Fruit fly (Drosophila melanogaster) whole organism, pupa: ENCODE data around the gene nullo.

Experiments
- CG10348 ChIP-seq: fragments of 200-800 bp; sonication (Bioruptor generic); IDR thresholded peaks from 2 replicates; pipeline ENCODE4 v1.3.6; 2022; ENCODE audit warnings: missing biosample characterization, missing genetic modification characterization
- CG12605 ChIP-seq: fragments of 200-800 bp; sonication (Bioruptor generic); IDR thresholded peaks from 2 replicates; pipeline ENCODE4 v1.3.6; 2022; ENCODE audit warnings: missing biosample characterization, missing genetic modification characterization
- CG13204 ChIP-seq: fragments of 200-800 bp; sonication (Bioruptor generic); optimal IDR thresholded peaks from 2 replicates; lab custom pipeline; 2018; ENCODE audit warnings: missing biosample characterization, mild to moderate bottlenecking, missing genetic modification characterization, moderate library complexity
- CG14655 ChIP-seq: fragments of 200-800 bp; sonication (Bioruptor generic); optimal IDR thresholded peaks from 3 replicates; lab custom pipeline; 2017; ENCODE audit warnings: mild to moderate bottlenecking, missing biosample characterization, missing genetic modification reagents, missing genetic modification characterization
- CG15710 ChIP-seq: fragments of 200-800 bp; sonication (Bioruptor generic); optimal IDR thresholded peaks from 2 replicates; lab custom pipeline; 2018; ENCODE audit warnings: missing biosample characterization, mild to moderate bottlenecking, missing genetic modification characterization, moderate library complexity
- CG17806 ChIP-seq: fragments of 200-800 bp; sonication (Bioruptor generic); optimal IDR thresholded peaks from 2 replicates; lab custom pipeline; 2018; ENCODE audit warnings: missing biosample characterization, mild to moderate bottlenecking, missing genetic modification characterization, moderate library complexity
- CG32121 ChIP-seq: fragments of 200-800 bp; sonication (Bioruptor generic); IDR thresholded peaks from 2 replicates; pipeline ENCODE4 v1.3.6; 2022; ENCODE audit warnings: missing biosample characterization, missing genetic modification characterization
- CG34367 ChIP-seq: fragments of 200-800 bp; sonication (Bioruptor generic); optimal IDR thresholded peaks from 2 replicates; lab custom pipeline; 2018; ENCODE audit warnings: missing biosample characterization, mild to moderate bottlenecking, missing genetic modification characterization
- CG4496 ChIP-seq: fragments of 200-800 bp; sonication (Bioruptor generic); IDR thresholded peaks from 3 replicates; pipeline ENCODE4 v1.3.6; 2022; ENCODE audit warnings: missing biosample characterization, missing genetic modification characterization
- CG8159 ChIP-seq: fragments of 200-800 bp; sonication (Bioruptor generic); optimal IDR thresholded peaks from 3 replicates; lab custom pipeline; 2018; ENCODE audit warnings: missing biosample characterization, mild to moderate bottlenecking, missing genetic modification characterization, moderate library complexity
- CG8301 ChIP-seq: fragments of 200-800 bp; sonication (Bioruptor generic); optimal IDR thresholded peaks from 2 replicates; lab custom pipeline; 2018; ENCODE audit warnings: missing biosample characterization, mild to moderate bottlenecking, missing genetic modification characterization
- CG9948 ChIP-seq: fragments of 200-800 bp; sonication (Bioruptor generic); optimal IDR thresholded peaks from 2 replicates; lab custom pipeline; 2018; ENCODE audit warnings: missing biosample characterization, mild to moderate bottlenecking, missing genetic modification characterization, moderate library complexity
- D1 ChIP-seq: fragments of 200-800 bp; sonication (Bioruptor generic); optimal IDR thresholded peaks from 2 replicates; lab custom pipeline; 2018; ENCODE audit warnings: missing biosample characterization, mild to moderate bottlenecking, missing genetic modification characterization, moderate library complexity
- EcR ChIP-seq: fragments of 200-800 bp; sonication (Bioruptor generic); optimal IDR thresholded peaks from 3 replicates; lab custom pipeline; 2019; ENCODE audit warnings: missing biosample characterization, missing genetic modification characterization, mild to moderate bottlenecking, moderate library complexity, missing genetic modification reagents
- Ets98B ChIP-seq: fragments of 200-800 bp; sonication (Bioruptor generic); IDR thresholded peaks from 2 replicates; pipeline ENCODE4 v1.3.6; 2022; ENCODE audit warnings: missing biosample characterization, missing genetic modification characterization
- Pif1A ChIP-seq: fragments of 200-800 bp; sonication (Bioruptor generic); optimal IDR thresholded peaks from 3 replicates; lab custom pipeline; 2016; ENCODE audit warnings: missing biosample characterization, missing genetic modification characterization
- Pif1B ChIP-seq: fragments of 200-800 bp; sonication (Bioruptor generic); optimal IDR thresholded peaks from 3 replicates; lab custom pipeline; 2016; ENCODE audit warnings: missing biosample characterization, missing genetic modification characterization
- Snoo ChIP-seq: fragments of 200-800 bp; sonication (Bioruptor generic); optimal IDR thresholded peaks from 3 replicates; lab custom pipeline; 2017; ENCODE audit warnings: missing biosample characterization, mild to moderate bottlenecking, missing genetic modification characterization, inconsistent platforms
- fd96Ca ChIP-seq: fragments of 200-800 bp; sonication (Bioruptor generic); IDR thresholded peaks from 3 replicates; pipeline ENCODE4 v1.3.6; 2022; ENCODE audit warnings: missing biosample characterization, missing genetic modification characterization
- gl ChIP-seq: fragments of 200-800 bp; sonication (Bioruptor generic); optimal IDR thresholded peaks from 2 replicates; lab custom pipeline; 2018; ENCODE audit warnings: missing biosample characterization, mild to moderate bottlenecking, missing genetic modification characterization
- rn ChIP-seq: fragments of 200-800 bp; sonication (Bioruptor generic); IDR thresholded peaks from 2 replicates; pipeline ENCODE4 v1.3.6; 2022; ENCODE audit warnings: missing biosample characterization, missing genetic modification characterization

nullo gene

dm6 chrX:7007693-7008092 lies 41.6 kb upstream of the nullo start:
- peak; percentile 26 for TF ChIP-seq CG15710 (tag; lab: Kevin White, UChicago)
- TF ChIP-seq Pif1A (GFP tag; lab: Kevin White, UChicago) = peak; percentile 16
- peak; percentile 7 for TF ChIP-seq CG9948 (tag; lab: Kevin White, UChicago)
- no peak for TF ChIP-seq CG34367 (tag; lab: Kevin White, UChicago)
- no peak for TF ChIP-seq CG32121
- TF ChIP-seq CG8159 (tag; lab: Kevin White, UChicago) = peak; percentile 27
- TF ChIP-seq Snoo (tag; lab: Kevin White, UChicago) = no peak
- no peak for TF ChIP-seq CG13204
- peak; percentile 5 for TF ChIP-seq CG14655 (GFP tag; lab: Kevin White, UChicago)
- TF ChIP-seq CG12605 (GFP tag; lab: Robert Waterston, UW) = no peak
- no peak for TF ChIP-seq CG8301 (tag; lab: Kevin White, UChicago)
- peak; percentile 20 for TF ChIP-seq CG17806 (tag; lab: Kevin White, UChicago)

- TF ChIP-seq D1 (tag; lab: Kevin White, UChicago) (no peak), CG14655 (GFP tag; lab: Kevin White, UChicago) (peak; percentile 77), CG12605 (GFP tag; lab: Robert Waterston, UW) (no peak; the same call in 1 of the 2 replicates), CG13204 (no peak), Snoo (tag; lab: Kevin White, UChicago) (peak; percentile 56), CG34367 (tag; lab: Kevin White, UChicago) (peak; percentile 66), rn (GFP tag; lab: Robert Waterston, UW) (peak; percentile 32; the same call in 1 of the 2 replicates), Pif1A (GFP tag; lab: Kevin White, UChicago) (peak; percentile 66), CG8301 (tag; lab: Kevin White, UChicago) (peak; percentile 73), Ets98B (GFP tag; lab: Robert Waterston, UW) (peak; percentile 65), CG32121 (peak; percentile 75; the same call in 1 of the 2 replicates), CG15710 (tag; lab: Kevin White, UChicago) (peak; percentile 76), CG17806 (tag; lab: Kevin White, UChicago) (peak; percentile 69), gl (tag; lab: Kevin White, UChicago) (peak; percentile 58), CG9948 (tag; lab: Kevin White, UChicago) (peak; percentile 74), Pif1B (peak; percentile 9), CG4496 (GFP tag; lab: Robert Waterston, UW) (peak; percentile 78), CG8159 (tag; lab: Kevin White, UChicago) (peak; percentile 79), fd96Ca (GFP tag; lab: Robert Waterston, UW) (peak; percentile 73; the same call in 2 of the 3 replicates), CG10348 (GFP tag; lab: Robert Waterston, UW) (0 out of 2 replicates have a peak, but pooled peaks have one; percentile 37), EcR (GFP tag; lab: Kevin White, UChicago) (peak; percentile 78)
Measured at dm6 chrX:7008102-7009087, 40.9 kb upstream of the nullo start.

DNA sequence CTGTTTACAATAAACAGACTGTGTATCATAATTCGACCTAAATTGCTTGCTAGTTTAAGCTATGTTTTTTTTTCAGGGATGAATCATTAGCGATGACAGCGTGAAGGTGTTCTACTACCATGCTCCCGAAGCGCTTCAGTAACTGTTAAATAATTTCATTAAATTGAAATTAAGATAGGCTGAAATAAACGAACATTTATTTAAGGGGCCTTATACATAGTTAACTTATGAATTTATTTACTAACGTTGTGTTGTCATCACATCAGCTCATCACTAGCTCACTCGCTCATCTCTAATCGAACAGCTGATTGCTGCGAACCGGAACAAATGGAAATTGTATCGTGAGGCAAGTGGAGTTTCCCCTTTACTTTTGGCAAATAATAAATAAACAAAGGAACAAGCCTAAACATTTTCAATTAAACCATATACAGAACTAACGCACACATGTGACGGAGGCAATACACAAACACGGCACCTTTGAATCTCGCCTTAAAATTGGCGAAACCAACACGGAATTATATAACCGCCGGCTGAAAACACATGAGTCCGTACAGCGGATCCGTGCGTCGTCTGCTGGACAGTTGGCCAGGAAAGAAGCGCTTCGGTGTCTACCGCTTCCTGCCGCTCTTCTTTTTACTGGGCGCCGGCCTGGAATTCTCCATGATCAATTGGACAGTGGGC lies 38.1 kb upstream of the nullo start, which contains the start of the genes cm, sloth1 and sloth2:
Gene cm, minus strand, starts transcription at position 83 of the 681 bp plus-strand sequence.
Gene sloth1, plus strand, starts transcription at position 295 of the 681 bp plus-strand sequence.
Gene sloth2, plus strand, starts transcription at position 295 of the 681 bp plus-strand sequence.
- TF ChIP-seq Ets98B (GFP tag; lab: Robert Waterston, UW) (peak; percentile 78), CG8159 (tag; lab: Kevin White, UChicago) (peak; percentile 76), D1 (tag; lab: Kevin White, UChicago) (no peak), CG13204 (peak; percentile 35), EcR (GFP tag; lab: Kevin White, UChicago) (no peak), CG34367 (tag; lab: Kevin White, UChicago) (peak; percentile 77), CG10348 (GFP tag; lab: Robert Waterston, UW) (no peak), CG14655 (GFP tag; lab: Kevin White, UChicago) (peak; percentile 75), gl (tag; lab: Kevin White, UChicago) (peak; percentile 50), fd96Ca (GFP tag; lab: Robert Waterston, UW) (peak; percentile 84), Pif1A (GFP tag; lab: Kevin White, UChicago) (peak; percentile 83), CG12605 (GFP tag; lab: Robert Waterston, UW) (peak; percentile 62; the same call in 1 of the 2 replicates), rn (GFP tag; lab: Robert Waterston, UW) (peak; percentile 34; the same call in 1 of the 2 replicates), CG32121 (peak; percentile 85), CG17806 (tag; lab: Kevin White, UChicago) (peak; percentile 71), CG4496 (GFP tag; lab: Robert Waterston, UW) (peak; percentile 84), Pif1B (peak; percentile 80), Snoo (tag; lab: Kevin White, UChicago) (peak; percentile 68), CG15710 (tag; lab: Kevin White, UChicago) (peak; percentile 82), CG9948 (tag; lab: Kevin White, UChicago) (peak; percentile 64), CG8301 (tag; lab: Kevin White, UChicago) (peak; percentile 72)
